Worm (Caenorhabditis elegans): ENCODE data around the gene wrk-1.

DNA sequence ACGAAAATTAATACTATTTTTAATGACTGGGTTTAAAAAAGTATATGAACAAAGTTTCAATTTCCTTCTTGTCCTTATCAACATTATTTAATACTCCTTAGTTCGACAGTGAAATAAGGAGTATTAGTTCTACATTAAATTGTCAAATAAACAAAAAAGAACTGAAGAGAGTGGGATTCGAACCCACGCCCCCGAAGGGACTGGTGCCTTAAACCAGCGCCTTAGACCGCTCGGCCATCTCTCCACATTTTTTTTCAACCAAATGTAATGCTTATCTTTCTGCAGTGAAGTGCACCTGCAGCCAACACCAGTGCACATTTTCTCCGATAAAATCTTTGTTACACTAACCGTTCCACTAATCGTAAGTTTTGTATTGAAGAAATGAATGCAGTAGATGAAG, 26.9 kb upstream of the wrk-1 start:
- TF ChIP-seq aly-2 (tag; optimal IDR thresholded peaks at IDR 0.05) (no peak), unc-39 (tag; optimal IDR thresholded peaks at IDR 0.05) (no peak), ceh-82 (tag; optimal IDR thresholded peaks at IDR 0.05) (no peak), skn-1 (tag; optimal IDR thresholded peaks at IDR 0.05) (no peak), F13H6.1 (tag; optimal IDR thresholded peaks at IDR 0.05) (no peak)
